Worm (Caenorhabditis elegans) whole organism, L4 larva: ENCODE measurements around the gene F14D2.11.

Experiments used
- F10B5.3 ChIP-seq: sonication (generic microtip); optimal IDR thresholded peaks from 2 replicates; lab custom pipeline; 2016; ENCODE audit warnings: mild to moderate bottlenecking, missing genetic modification characterization, missing compliant biosample characterization
- F26F4.8 ChIP-seq: fragments of 200-800 bp; sonication (Bioruptor generic); conservative IDR thresholded peaks from 2 replicates; pipeline ENCODE4 v1.3.6; 2022; ENCODE audit warnings: missing genetic modification characterization, missing compliant biosample characterization
- F44E2.7 ChIP-seq: fragments of 200-800 bp; sonication (Bioruptor generic); IDR thresholded peaks from 2 replicates; pipeline ENCODE4 v2.1.2; 2022; ENCODE audit warnings: missing genetic modification characterization, missing compliant biosample characterization
- Y105C5A.15 ChIP-seq: fragments of 200-800 bp; sonication (Bioruptor generic); IDR thresholded peaks from 2 replicates; pipeline ENCODE4 v1.3.6; 2022; ENCODE audit warnings: missing genetic modification characterization, missing compliant biosample characterization
- Y75B8A.6 ChIP-seq: fragments of 200-800 bp; sonication (Bioruptor generic); IDR thresholded peaks from 2 replicates; pipeline ENCODE4 v1.3.6; 2022; ENCODE audit warnings: missing genetic modification reagents, missing genetic modification characterization, missing compliant biosample characterization
- ama-1 ChIP-seq: fragments of 150-350 bp; optimal IDR thresholded peaks from 2 replicates; lab custom pipeline; 2014; ENCODE audit warnings: inconsistent platforms, mixed read lengths
- arid-1 ChIP-seq: fragments of 200-800 bp; sonication (Bioruptor generic); conservative IDR thresholded peaks from 2 replicates; pipeline ENCODE4 v1.3.6; 2022; ENCODE audit warnings: missing genetic modification reagents, missing genetic modification characterization, missing compliant biosample characterization
- ceh-28 ChIP-seq: fragments of 150-350 bp; optimal IDR thresholded peaks from 2 replicates; lab custom pipeline; 2014; ENCODE audit warnings: missing biosample characterization, missing genetic modification reagents, missing genetic modification characterization
- daf-16 ChIP-seq, 3 experiments: sonication (generic microtip); optimal IDR thresholded peaks; 2 replicates each; lab custom pipeline; 2016 to 2017; ENCODE audit warnings: missing genetic modification characterization in 3 of 3, missing genetic modification reagents in 3 of 3, mild to moderate bottlenecking in 2 of 3, missing compliant biosample characterization in 2 of 3, missing biosample characterization in 1 of 3, moderate library complexity in 1 of 3
- daf-19 ChIP-seq: fragments of 200-800 bp; sonication (Bioruptor generic); conservative IDR thresholded peaks from 2 replicates; pipeline ENCODE4 v1.3.6; 2022; ENCODE audit warnings: missing genetic modification characterization, missing compliant biosample characterization
- dmd-6 ChIP-seq: fragments of 200-800 bp; sonication (Bioruptor generic); IDR thresholded peaks from 2 replicates; pipeline ENCODE4 v1.3.6; 2022; ENCODE audit warnings: missing genetic modification reagents, missing genetic modification characterization, missing compliant biosample characterization
- duxl-1 ChIP-seq: sonication (generic microtip); optimal IDR thresholded peaks from 2 replicates; lab custom pipeline; 2016; ENCODE audit warnings: mild to moderate bottlenecking, missing genetic modification characterization, moderate library complexity, missing compliant biosample characterization; ENCODE audit not compliant: poor library complexity
- dve-1 ChIP-seq: sonication (generic microtip); optimal IDR thresholded peaks from 2 replicates; lab custom pipeline; 2017; ENCODE audit warnings: antibody characterized with exemption, mild to moderate bottlenecking, missing genetic modification characterization, missing compliant biosample characterization; ENCODE audit not compliant: insufficient read depth
- egl-27 ChIP-seq: sonication (generic microtip); optimal IDR thresholded peaks from 3 replicates; lab custom pipeline; 2017; ENCODE audit warnings: missing biosample characterization, missing genetic modification reagents, missing genetic modification characterization
- egl-43 ChIP-seq: fragments of 200-800 bp; sonication (Bioruptor generic); IDR thresholded peaks from 2 replicates; pipeline ENCODE4 v1.3.6; 2022; ENCODE audit warnings: missing genetic modification reagents, missing genetic modification characterization, missing compliant biosample characterization
- fkh-10 ChIP-seq: fragments of 150-350 bp; optimal IDR thresholded peaks from 2 replicates; lab custom pipeline; 2014; ENCODE audit warnings: missing biosample characterization, missing genetic modification reagents, missing genetic modification characterization
- gei-8 ChIP-seq: fragments of 200-800 bp; sonication (Bioruptor generic); optimal IDR thresholded peaks from 2 replicates; lab custom pipeline; 2018; ENCODE audit warnings: mild to moderate bottlenecking, missing genetic modification characterization, missing compliant biosample characterization
- hlh-11 ChIP-seq: fragments of 200-800 bp; sonication (Bioruptor generic); optimal IDR thresholded peaks from 2 replicates; lab custom pipeline; 2018; ENCODE audit warnings: mild to moderate bottlenecking, missing genetic modification characterization, missing compliant biosample characterization
- hmg-1.1 ChIP-seq: fragments of 200-800 bp; sonication (Bioruptor generic); IDR thresholded peaks from 2 replicates; pipeline ENCODE4 v1.3.6; 2022; ENCODE audit warnings: missing genetic modification reagents, missing genetic modification characterization, missing compliant biosample characterization
- lin-15B ChIP-seq: fragments of 150-350 bp; sonication (generic microtip); optimal IDR thresholded peaks from 3 replicates; lab custom pipeline; 2014; ENCODE audit warnings: missing biosample characterization, missing genetic modification characterization
- lin-38 ChIP-seq: fragments of 200-800 bp; sonication (Bioruptor generic); IDR thresholded peaks from 2 replicates; pipeline ENCODE4 v1.3.6; 2022; ENCODE audit warnings: missing genetic modification reagents, missing genetic modification characterization, missing compliant biosample characterization
- lin-39 ChIP-seq: fragments of 150-350 bp; optimal IDR thresholded peaks from 2 replicates; lab custom pipeline; 2014; ENCODE audit warnings: missing biosample characterization, missing genetic modification reagents, missing genetic modification characterization
- lir-3 ChIP-seq: sonication (generic microtip); optimal IDR thresholded peaks from 2 replicates; lab custom pipeline; 2016; ENCODE audit warnings: mild to moderate bottlenecking, missing genetic modification characterization, missing compliant biosample characterization
- madf-5 ChIP-seq, 2 experiments: fragments of 200-800 bp; sonication (Bioruptor generic); IDR thresholded peaks; 2 replicates each; pipeline ENCODE4 v1.3.6; 2022; ENCODE audit warnings: missing compliant biosample characterization in 2 of 2, missing genetic modification characterization in 2 of 2
- mdt-29 ChIP-seq: fragments of 200-800 bp; sonication (Bioruptor generic); IDR thresholded peaks from 2 replicates; pipeline ENCODE4 v1.3.6; 2022; ENCODE audit warnings: missing genetic modification reagents, missing genetic modification characterization, missing compliant biosample characterization
- mes-2 ChIP-seq: sonication (generic microtip); optimal IDR thresholded peaks from 2 replicates; lab custom pipeline; 2016; ENCODE audit warnings: missing genotype, mild to moderate bottlenecking, missing genetic modification characterization, missing compliant biosample characterization; ENCODE audit not compliant: poor library complexity, severe bottlenecking
- nhr-102 ChIP-seq: sonication (generic microtip); optimal IDR thresholded peaks from 2 replicates; lab custom pipeline; 2016; ENCODE audit warnings: mild to moderate bottlenecking, missing genetic modification characterization, moderate library complexity, missing compliant biosample characterization
- nhr-11 ChIP-seq: fragments of 150-350 bp; optimal IDR thresholded peaks from 2 replicates; lab custom pipeline; 2014; ENCODE audit warnings: missing biosample characterization, missing genetic modification characterization
- nhr-28 ChIP-seq: fragments of 150-350 bp; optimal IDR thresholded peaks from 2 replicates; lab custom pipeline; 2014; ENCODE audit warnings: missing biosample characterization, missing genetic modification characterization
- nhr-42 ChIP-seq: fragments of 200-800 bp; sonication (Bioruptor generic); IDR thresholded peaks from 2 replicates; pipeline ENCODE4 v1.3.6; 2022; ENCODE audit warnings: missing genetic modification characterization, missing compliant biosample characterization
- nhr-48 ChIP-seq: sonication (generic microtip); optimal IDR thresholded peaks from 2 replicates; lab custom pipeline; 2016; ENCODE audit warnings: mild to moderate bottlenecking, missing genetic modification characterization, missing compliant biosample characterization
- nhr-6 ChIP-seq: fragments of 150-350 bp; optimal IDR thresholded peaks from 2 replicates; lab custom pipeline; 2014; ENCODE audit warnings: missing biosample characterization, missing genetic modification characterization
- nhr-76 ChIP-seq: fragments of 150-350 bp; optimal IDR thresholded peaks from 2 replicates; lab custom pipeline; 2014; ENCODE audit warnings: missing biosample characterization, missing genetic modification characterization
- nhr-77 ChIP-seq: fragments of 150-350 bp; optimal IDR thresholded peaks from 2 replicates; lab custom pipeline; 2014; ENCODE audit warnings: missing biosample characterization, missing genetic modification characterization
- php-3 ChIP-seq: fragments of 200-800 bp; sonication (Bioruptor generic); IDR thresholded peaks from 2 replicates; pipeline ENCODE4 v1.3.6; 2022; ENCODE audit warnings: missing genetic modification reagents, missing genetic modification characterization, missing compliant biosample characterization
- pqm-1 ChIP-seq: sonication (generic microtip); optimal IDR thresholded peaks from 2 replicates; lab custom pipeline; 2017; ENCODE audit warnings: missing biosample characterization, missing genetic modification characterization
- rbr-2 ChIP-seq: sonication (generic microtip); optimal IDR thresholded peaks from 2 replicates; lab custom pipeline; 2016; ENCODE audit warnings: missing genotype, missing genetic modification characterization, missing compliant biosample characterization
- sdz-12 ChIP-seq: fragments of 200-800 bp; sonication (Bioruptor generic); optimal IDR thresholded peaks from 2 replicates; lab custom pipeline; 2018; ENCODE audit warnings: mild to moderate bottlenecking, missing genetic modification characterization, missing compliant biosample characterization
- set-16 ChIP-seq: fragments of 200-800 bp; sonication (Bioruptor generic); IDR thresholded peaks from 2 replicates; pipeline ENCODE4 v1.3.6; 2022; ENCODE audit warnings: missing genetic modification reagents, missing genetic modification characterization, missing compliant biosample characterization
- spr-3 ChIP-seq: fragments of 200-800 bp; sonication (Bioruptor generic); optimal IDR thresholded peaks from 2 replicates; lab custom pipeline; 2018; ENCODE audit warnings: mild to moderate bottlenecking, missing genetic modification characterization, missing compliant biosample characterization
- tag-97 ChIP-seq: fragments of 200-800 bp; sonication (Bioruptor generic); IDR thresholded peaks from 2 replicates; pipeline ENCODE4 v1.3.6; 2022; ENCODE audit warnings: missing genetic modification characterization, missing compliant biosample characterization
- unc-130 ChIP-seq: sonication (generic microtip); optimal IDR thresholded peaks from 2 replicates; lab custom pipeline; 2016; ENCODE audit warnings: missing genetic modification reagents, missing genetic modification characterization, missing compliant biosample characterization
- unc-62 ChIP-seq, 3 experiments: fragments of 150-350 bp in 1 of 3; sonication (generic microtip); optimal IDR thresholded peaks in 2 of 3; peaks in 1 of 3; 1 replicate in 1 of 3; 2 replicates in 2 of 3; lab custom pipeline; 2014 to 2017; ENCODE audit warnings: missing biosample characterization in 3 of 3, missing genetic modification characterization in 3 of 3, missing genetic modification reagents in 3 of 3, missing genotype in 1 of 3
- zag-1 ChIP-seq: fragments of 150-350 bp; optimal IDR thresholded peaks from 2 replicates; lab custom pipeline; 2014; ENCODE audit warnings: missing biosample characterization, missing genetic modification characterization
- zfp-3 ChIP-seq: fragments of 200-800 bp; sonication (Bioruptor generic); conservative IDR thresholded peaks from 2 replicates; pipeline ENCODE4 v1.3.6; 2022; ENCODE audit warnings: missing genetic modification reagents, missing genetic modification characterization, missing compliant biosample characterization

F14D2.11 gene

DNA sequence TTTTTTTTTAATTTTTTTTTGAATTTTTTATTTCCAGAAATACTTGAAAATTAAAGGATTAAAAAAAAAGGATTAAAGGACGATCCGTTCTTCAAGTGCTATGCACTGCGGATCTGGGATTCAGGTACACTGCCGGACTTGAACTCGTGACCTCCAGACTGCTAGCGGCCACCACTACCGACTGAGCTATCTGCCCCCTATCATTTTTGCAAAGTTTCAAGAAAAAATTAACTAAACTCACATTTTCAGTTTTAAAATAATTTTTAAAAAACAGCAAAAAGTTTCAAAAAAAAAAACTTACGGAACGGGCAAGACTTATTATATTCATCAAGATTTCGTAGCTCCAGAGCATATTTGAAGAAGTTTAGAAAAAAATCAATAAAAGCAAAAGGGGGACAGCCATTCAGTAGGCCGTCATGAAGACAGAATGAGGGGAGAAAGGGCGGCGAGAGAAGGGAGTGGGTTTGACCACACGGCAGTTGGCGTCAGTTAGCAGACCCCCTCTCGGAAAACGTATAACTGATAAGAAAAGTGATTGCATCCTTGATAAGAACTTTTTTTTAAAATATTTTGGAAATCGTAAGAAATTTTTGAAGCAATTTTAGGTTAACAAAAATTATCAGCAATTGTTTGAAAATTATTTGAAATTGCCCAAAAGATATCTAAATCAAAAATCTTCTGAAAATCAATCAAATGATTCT lies 30.8 kb downstream of the F14D2.11 start:
- TF ChIP-seq pqm-1 (tag; lab: Kevin White, UChicago) (peak; percentile 56), nhr-11 (tag; lab: Kevin White, UChicago) (no peak), daf-16 (GFP tag; optimal IDR thresholded peaks at IDR 0.05; lab: Kevin White, UChicago) (no peak), daf-16 (tag; optimal IDR thresholded peaks at IDR 0.05; lab: Kevin White, UChicago) (peak; percentile 11), duxl-1 (peak; percentile 69), Y75B8A.6 (GFP tag; lab: Robert Waterston, UW) (no peak), F44E2.7 (no peak), nhr-76 (tag; lab: Kevin White, UChicago) (no peak), lin-38 (GFP tag; lab: Robert Waterston, UW) (peak; percentile 40), egl-43 (GFP tag; lab: Robert Waterston, UW) (no peak), zag-1 (tag; lab: Kevin White, UChicago) (no peak), dmd-6 (GFP tag; lab: Robert Waterston, UW) (peak; percentile 13; the same call in 1 of the 2 replicates), ama-1 (no peak), nhr-28 (tag; lab: Kevin White, UChicago) (peak; percentile 23), fkh-10 (GFP tag; lab: Kevin White, UChicago) (no peak), lin-15B (tag; lab: Kevin White, UChicago) (no peak), Y105C5A.15 (GFP tag; lab: Robert Waterston, UW) (no peak), nhr-102 (tag; lab: Kevin White, UChicago) (no peak)

DNA sequence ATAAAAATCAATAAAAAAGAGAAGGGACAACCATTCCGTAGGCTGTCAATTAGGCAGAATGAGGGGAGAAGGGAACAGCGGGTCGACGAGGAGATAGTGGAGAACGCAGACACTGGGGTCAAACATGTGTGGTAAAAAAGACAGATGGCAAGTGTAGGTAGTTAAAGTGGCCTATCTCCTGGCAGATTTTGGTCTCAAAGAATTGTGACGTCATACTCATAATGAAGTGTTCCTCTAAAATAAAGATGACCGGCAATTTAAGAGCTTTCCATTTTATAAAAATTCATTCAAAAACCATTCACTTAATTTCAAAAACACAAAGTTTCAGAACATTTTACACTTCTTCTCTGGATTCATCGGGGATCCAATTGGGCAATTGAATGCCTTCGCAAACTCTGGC lies 31.9 kb downstream of the F14D2.11 start:
- peak; percentile 19; the same call in 1 of the 2 replicates for TF ChIP-seq dmd-6 (GFP tag; lab: Robert Waterston, UW)

DNA sequence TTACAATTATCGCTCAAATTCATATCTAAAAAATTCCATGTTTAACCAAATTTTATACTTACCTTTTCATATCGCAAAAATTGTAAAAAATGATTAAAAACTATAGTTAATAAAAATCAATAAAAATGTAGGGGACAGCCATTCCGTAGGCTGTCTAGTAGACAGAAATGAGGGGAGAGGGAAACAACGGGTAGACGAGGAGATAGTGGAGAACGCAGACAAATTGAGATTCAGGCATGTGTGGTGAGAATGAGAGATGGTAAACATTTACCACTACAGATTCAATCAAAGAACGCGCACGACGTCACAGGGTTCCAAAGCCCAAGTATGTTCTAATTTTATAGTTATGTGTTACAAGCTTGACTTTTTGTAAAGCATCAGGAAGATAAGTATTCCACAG lies 38.3 kb downstream of the F14D2.11 start:
- TF ChIP-seq mes-2 (tag; lab: Kevin White, UChicago) (peak; percentile 55), dve-1 (tag; lab: Kevin White, UChicago) (peak; percentile 62), ceh-28 (tag; lab: Kevin White, UChicago) (no peak), pqm-1 (tag; lab: Kevin White, UChicago) (no peak), nhr-6 (no peak), rbr-2 (tag; lab: Kevin White, UChicago) (no peak), mdt-29 (GFP tag; lab: Robert Waterston, UW) (no peak), dmd-6 (GFP tag; lab: Robert Waterston, UW) (peak; percentile 30; the same call in 1 of the 2 replicates), nhr-77 (tag; lab: Kevin White, UChicago) (no peak), zag-1 (tag; lab: Kevin White, UChicago) (no peak), nhr-48 (no peak), gei-8 (GFP tag; lab: Kevin White, UChicago) (no peak), madf-5 (GFP tag; IDR thresholded peaks at IDR 0.05; lab: Robert Waterston, UW) (no peak), daf-16 (GFP tag; optimal IDR thresholded peaks at IDR 0.05; lab: Kevin White, UChicago) (no peak), daf-16 (tag; optimal IDR thresholded peaks at IDR 0.05; lab: Kevin White, UChicago) (peak; percentile 81), lin-39 (tag; lab: Kevin White, UChicago) (no peak), hlh-11 (tag; lab: Kevin White, UChicago) (no peak), duxl-1 (peak; percentile 93), egl-27 (tag; lab: Kevin White, UChicago) (no peak), spr-3 (GFP tag; lab: Kevin White, UChicago) (no peak), lir-3 (tag; lab: Kevin White, UChicago) (no peak), zfp-3 (GFP tag; lab: Robert Waterston, UW) (no peak), nhr-42 (GFP tag; lab: Robert Waterston, UW) (no peak), arid-1 (GFP tag; lab: Robert Waterston, UW) (no peak), set-16 (GFP tag; lab: Robert Waterston, UW) (no peak), lin-38 (GFP tag; lab: Robert Waterston, UW) (no peak), unc-62 (GFP tag; optimal IDR thresholded peaks at IDR 0.05 in 1 of 2; lab: Kevin White, UChicago) (no peak), unc-62 (tag; optimal IDR thresholded peaks at IDR 0.05; lab: Kevin White, UChicago) (no peak), F10B5.3 (tag; lab: Kevin White, UChicago) (no peak), nhr-102 (tag; lab: Kevin White, UChicago) (no peak), php-3 (GFP tag; lab: Robert Waterston, UW) (no peak), sdz-12 (GFP tag; lab: Kevin White, UChicago) (no peak), tag-97 (GFP tag; lab: Robert Waterston, UW) (no peak), hmg-1.1 (no peak), F26F4.8 (GFP tag; lab: Robert Waterston, UW) (no peak), unc-130 (GFP tag; lab: Kevin White, UChicago) (no peak), daf-19 (no peak)
